Fruit fly (Drosophila melanogaster) whole organism, wandering third instar larva: ENCODE data around the gene CG5708.

Experiments
- Abd-B ChIP-seq: fragments of >200 bp; optimal IDR thresholded peaks from 2 replicates; lab custom pipeline; 2017; ENCODE audit warnings: missing biosample characterization, missing genetic modification characterization
- CG32264 ChIP-seq: fragments of 200-800 bp; sonication (Bioruptor generic); optimal IDR thresholded peaks from 2 replicates; lab custom pipeline; 2016; ENCODE audit warnings: missing biosample characterization, missing genetic modification characterization
- CG9705 ChIP-seq: fragments of 200-800 bp; sonication (Bioruptor generic); optimal IDR thresholded peaks from 2 replicates; lab custom pipeline; 2018; ENCODE audit warnings: missing biosample characterization, mild to moderate bottlenecking, missing genetic modification characterization
- CrebA ChIP-seq: fragments of 200-800 bp; sonication (Bioruptor generic); optimal IDR thresholded peaks from 2 replicates; lab custom pipeline; 2016; ENCODE audit warnings: missing biosample characterization, mild to moderate bottlenecking, missing genetic modification characterization, borderline replicate concordance
- Dfd ChIP-seq: fragments of >200 bp; optimal IDR thresholded peaks from 2 replicates; lab custom pipeline; 2017; ENCODE audit warnings: missing biosample characterization, missing genetic modification characterization
- Dif ChIP-seq: fragments of 200-275, 200-300 bp; sonication (Bioruptor generic); optimal IDR thresholded peaks from 2 replicates; lab custom pipeline; 2018; ENCODE audit warnings: missing biosample characterization, missing genetic modification characterization; ENCODE audit not compliant: partially characterized antibody
- GATAd ChIP-seq: sonication (Bioruptor generic); optimal IDR thresholded peaks from 2 replicates; lab custom pipeline; 2016; ENCODE audit warnings: missing biosample characterization, missing genetic modification characterization
- HLH106 ChIP-seq: fragments of 200-800 bp; optimal IDR thresholded peaks from 3 replicates; lab custom pipeline; 2019; ENCODE audit warnings: missing biosample characterization, mild to moderate bottlenecking, missing genetic modification characterization, moderate library complexity
- Hnf4 ChIP-seq: fragments of 200-800 bp; sonication (Bioruptor generic); optimal IDR thresholded peaks from 2 replicates; lab custom pipeline; 2016; ENCODE audit warnings: missing biosample characterization, mild to moderate bottlenecking, missing genetic modification characterization
- Hr78 ChIP-seq: fragments of >200 bp; optimal IDR thresholded peaks from 2 replicates; lab custom pipeline; 2017; ENCODE audit warnings: missing biosample characterization, missing genetic modification characterization
- Hr83 ChIP-seq: fragments of 200-300 bp; sonication (Bioruptor generic); optimal IDR thresholded peaks from 2 replicates; lab custom pipeline; 2016; ENCODE audit warnings: missing biosample characterization, mild to moderate bottlenecking, missing genetic modification characterization, moderate library complexity; ENCODE audit not compliant: poor library complexity, severe bottlenecking
- Jra ChIP-seq: sonication (Bioruptor generic); optimal IDR thresholded peaks from 2 replicates; lab custom pipeline; 2016; ENCODE audit warnings: missing biosample characterization, missing genetic modification characterization
- Mio ChIP-seq: sonication (Bioruptor generic); optimal IDR thresholded peaks from 2 replicates; lab custom pipeline; 2016; ENCODE audit warnings: missing biosample characterization, missing genetic modification characterization
- Myc ChIP-seq: fragments of >200 bp; optimal IDR thresholded peaks from 2 replicates; lab custom pipeline; 2017
- N ChIP-seq: fragments of >200 bp; optimal IDR thresholded peaks from 2 replicates; lab custom pipeline; 2018; ENCODE audit warnings: missing biosample characterization, missing external identifiers, missing genetic modification characterization
- OdsH ChIP-seq: fragments of 200-800 bp; sonication (Bioruptor generic); optimal IDR thresholded peaks from 2 replicates; lab custom pipeline; 2016; ENCODE audit warnings: missing biosample characterization, mild to moderate bottlenecking, missing genetic modification characterization
- Rel ChIP-seq, 2 experiments: fragments of 200-800 bp; sonication (Bioruptor generic) in 1 of 2; optimal IDR thresholded peaks; 2 replicates in 1 of 2; 3 replicates in 1 of 2; lab custom pipeline; 2016 to 2019; ENCODE audit warnings: mild to moderate bottlenecking in 2 of 2, missing biosample characterization in 2 of 2, missing genetic modification characterization in 2 of 2, moderate library complexity in 1 of 2
- Sp1 ChIP-seq: fragments of 200-800 bp; sonication (Bioruptor generic); optimal IDR thresholded peaks from 3 replicates; lab custom pipeline; 2019; ENCODE audit warnings: missing biosample characterization, mild to moderate bottlenecking, missing genetic modification characterization, moderate library complexity
- Vsx2 ChIP-seq: fragments of 200-300, 225-300 bp; sonication (Bioruptor generic); optimal IDR thresholded peaks from 2 replicates; lab custom pipeline; 2018; ENCODE audit warnings: missing biosample characterization, missing genetic modification characterization; ENCODE audit not compliant: partially characterized antibody
- br ChIP-seq: fragments of 200-800 bp; sonication (Bioruptor generic); optimal IDR thresholded peaks from 2 replicates; lab custom pipeline; 2016; ENCODE audit warnings: missing biosample characterization, missing genetic modification characterization
- brk ChIP-seq: fragments of 200-800 bp; sonication (Bioruptor generic); optimal IDR thresholded peaks from 2 replicates; lab custom pipeline; 2016; ENCODE audit warnings: missing biosample characterization, mild to moderate bottlenecking, missing genetic modification characterization
- dl ChIP-seq, 2 experiments: fragments of 175-275, 200-275 bp in 1 of 2; fragments of 200-275 bp in 1 of 2; sonication (Bioruptor generic); optimal IDR thresholded peaks; lab custom pipeline; 2018; ENCODE audit warnings: mild to moderate bottlenecking in 2 of 2, missing biosample characterization in 2 of 2, missing genetic modification characterization in 2 of 2, moderate library complexity in 2 of 2; ENCODE audit not compliant: partially characterized antibody in 2 of 2, insufficient read depth in 1 of 2
- dmrt93B ChIP-seq: fragments of 200-800 bp; sonication (Bioruptor generic); optimal IDR thresholded peaks from 2 replicates; lab custom pipeline; 2018; ENCODE audit warnings: missing biosample characterization, mild to moderate bottlenecking, missing genetic modification characterization
- dsf ChIP-seq: sonication (Bioruptor generic); optimal IDR thresholded peaks from 2 replicates; lab custom pipeline; 2016; ENCODE audit warnings: missing biosample characterization, missing genetic modification characterization, borderline replicate concordance
- ey ChIP-seq: fragments of 200-800 bp; sonication (Bioruptor generic); optimal IDR thresholded peaks from 2 replicates; lab custom pipeline; 2016; ENCODE audit warnings: missing biosample characterization, missing genetic modification characterization
- foxo ChIP-seq, 2 experiments: fragments of 200-800 bp; sonication (Bioruptor generic); optimal IDR thresholded peaks; 2 replicates in 1 of 2; 3 replicates in 1 of 2; lab custom pipeline; 2016 to 2017; ENCODE audit warnings: missing biosample characterization in 2 of 2, missing genetic modification characterization in 2 of 2
- fru ChIP-seq: fragments of 200-800 bp; sonication (Bioruptor generic); optimal IDR thresholded peaks from 3 replicates; lab custom pipeline; 2016; ENCODE audit warnings: missing biosample characterization, mild to moderate bottlenecking, missing genetic modification characterization
- h ChIP-seq: fragments of 200-800 bp; sonication (Bioruptor generic); optimal IDR thresholded peaks from 3 replicates; lab custom pipeline; 2016; ENCODE audit warnings: missing biosample characterization, mild to moderate bottlenecking, missing genetic modification characterization
- jim ChIP-seq: fragments of 175-275, 200-325 bp; sonication (Bioruptor generic); optimal IDR thresholded peaks from 2 replicates; lab custom pipeline; 2016; ENCODE audit warnings: missing biosample characterization, mild to moderate bottlenecking, missing genetic modification characterization
- lola ChIP-seq: fragments of >200 bp; optimal IDR thresholded peaks from 2 replicates; lab custom pipeline; 2017; ENCODE audit warnings: missing biosample characterization, missing genetic modification characterization
- pan ChIP-seq: fragments of >200 bp; optimal IDR thresholded peaks from 2 replicates; lab custom pipeline; 2017
- psq ChIP-seq: fragments of 200-800 bp; sonication (Bioruptor generic); optimal IDR thresholded peaks from 3 replicates; lab custom pipeline; 2017; ENCODE audit warnings: missing biosample characterization, mild to moderate bottlenecking, missing genetic modification characterization, moderate library complexity
- rgr ChIP-seq: fragments of 200-800 bp; sonication (Bioruptor generic); optimal IDR thresholded peaks from 3 replicates; lab custom pipeline; 2016; ENCODE audit warnings: missing biosample characterization, mild to moderate bottlenecking, missing genetic modification characterization
- sage ChIP-seq: fragments of 200-800 bp; sonication (Bioruptor generic); optimal IDR thresholded peaks from 2 replicates; lab custom pipeline; 2016; ENCODE audit warnings: missing biosample characterization, mild to moderate bottlenecking, missing genetic modification characterization
- sv ChIP-seq: fragments of 200-800 bp; sonication (Bioruptor generic); optimal IDR thresholded peaks from 3 replicates; lab custom pipeline; 2016; ENCODE audit warnings: missing biosample characterization, missing genetic modification characterization
- tai ChIP-seq: sonication (Bioruptor generic); optimal IDR thresholded peaks from 2 replicates; lab custom pipeline; 2016; ENCODE audit warnings: missing biosample characterization, missing genetic modification characterization
- usp ChIP-seq: fragments of >200 bp; optimal IDR thresholded peaks from 2 replicates; lab custom pipeline; 2017; ENCODE audit warnings: missing biosample characterization, missing genetic modification characterization
- woc ChIP-seq: sonication (Bioruptor generic); optimal IDR thresholded peaks from 2 replicates; lab custom pipeline; 2016; ENCODE audit warnings: missing biosample characterization, mild to moderate bottlenecking, missing genetic modification characterization

Gene CG5708

DNA sequence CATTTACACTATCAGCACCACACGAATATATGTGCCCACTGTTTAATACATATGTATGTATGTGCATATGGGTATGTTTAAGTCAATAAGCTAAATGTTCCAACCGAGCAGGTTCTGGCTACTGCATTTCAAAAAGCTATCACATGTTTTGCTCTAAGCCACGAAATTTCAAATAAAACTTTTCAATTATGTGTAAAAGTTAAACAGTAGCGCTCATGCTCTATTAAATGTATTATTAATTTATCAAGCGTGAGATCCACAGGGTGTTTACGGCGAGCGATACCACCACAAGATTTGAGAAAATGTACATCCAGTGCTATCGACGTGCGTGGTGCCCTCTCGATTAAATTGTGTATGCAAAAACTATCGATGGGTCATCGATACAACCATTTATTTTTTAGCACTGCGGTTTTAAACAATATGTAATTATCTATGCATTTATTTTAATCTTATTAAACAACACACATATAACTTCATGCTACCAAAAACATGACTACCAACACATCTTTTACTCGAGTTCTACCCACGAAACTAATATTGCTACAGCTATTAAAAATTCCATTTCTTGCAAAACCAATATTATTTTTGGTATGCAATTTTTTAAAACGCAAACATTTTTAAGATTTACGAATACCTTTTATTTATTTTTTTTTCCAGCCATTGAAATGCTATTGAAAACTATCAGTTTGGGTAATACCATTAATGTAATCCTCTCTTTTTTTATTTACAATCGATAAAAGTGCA is 34.3 kb upstream of the CG5708 start, which contains the start of gene Pten:
TSS of gene Pten (minus strand) at position 300 of the 744 bp plus-strand sequence.
- no peak for TF ChIP-seq br (GFP tag; lab: Kevin White, UChicago)
- no peak for TF ChIP-seq Myc
- peak; percentile 53 for TF ChIP-seq woc (GFP tag; lab: Kevin White, UChicago)
- TF ChIP-seq Hnf4 (GFP tag; lab: Kevin White, UChicago) = no peak
- TF ChIP-seq Sp1 (GFP tag; lab: Kevin White, UChicago) = no peak
- TF ChIP-seq OdsH = no peak
- TF ChIP-seq Dfd (GFP tag; lab: Kevin White, UChicago) = no peak
- TF ChIP-seq Abd-B (GFP tag; lab: Kevin White, UChicago) = no peak
- peak; percentile 65 for TF ChIP-seq Hr83
- TF ChIP-seq Jra (GFP tag; lab: Kevin White, UChicago) = peak; percentile 41
- TF ChIP-seq HLH106 (tag; lab: Kevin White, UChicago) = no peak
- no peak for TF ChIP-seq pan (lab: Kevin White, UChicago)
- peak; percentile 59 for TF ChIP-seq sv (GFP tag; lab: Kevin White, UChicago)
- TF ChIP-seq psq = peak; percentile 36
- no peak for TF ChIP-seq h (GFP tag; lab: Kevin White, UChicago)
- no peak for TF ChIP-seq dmrt93B (GFP tag; lab: Kevin White, UChicago)
- TF ChIP-seq Mio (GFP tag; lab: Kevin White, UChicago) = no peak
- no peak for TF ChIP-seq foxo (GFP tag; optimal IDR thresholded peaks at IDR 0.05; lab: Kevin White, UChicago)
- no peak for TF ChIP-seq tai
- peak; percentile 99 for TF ChIP-seq Vsx2 (GFP tag; lab: Kevin White, UChicago)
- peak; percentile 16 for TF ChIP-seq brk (GFP tag; lab: Kevin White, UChicago)
- no peak for TF ChIP-seq sage (GFP tag; lab: Kevin White, UChicago)
- peak; percentile 2 for TF ChIP-seq dsf
- no peak for TF ChIP-seq usp (GFP tag; lab: Kevin White, UChicago)
- peak; percentile 30 for TF ChIP-seq ey (GFP tag; lab: Kevin White, UChicago)
- no peak for TF ChIP-seq CrebA (GFP tag; lab: Kevin White, UChicago)
- no peak for TF ChIP-seq CG32264 (GFP tag; lab: Kevin White, UChicago)
- TF ChIP-seq Dif (GFP tag; lab: Kevin White, UChicago) = peak; percentile 99
- TF ChIP-seq N (GFP tag; lab: Kevin White, UChicago) = no peak
- TF ChIP-seq rgr (GFP tag; lab: Kevin White, UChicago) = no peak
- no peak for TF ChIP-seq Rel (GFP tag; optimal IDR thresholded peaks at IDR 0.05; lab: Kevin White, UChicago)
- TF ChIP-seq Rel (tag; optimal IDR thresholded peaks at IDR 0.05; lab: Kevin White, UChicago) = no peak
- TF ChIP-seq jim (GFP tag; lab: Kevin White, UChicago) = no peak
- TF ChIP-seq lola = no peak
- TF ChIP-seq Hr78 (GFP tag; lab: Kevin White, UChicago) = no peak
- TF ChIP-seq dl (GFP tag; optimal IDR thresholded peaks at IDR 0.05; lab: Kevin White, UChicago; ENCODE audit: insufficient read depth in 1 of 2, partially characterized antibody in 2 of 2) = peak; percentile 59 to 88
- TF ChIP-seq CG9705 = peak; percentile 24
- no peak for TF ChIP-seq GATAd (GFP tag; lab: Kevin White, UChicago)
- TF ChIP-seq fru (GFP tag; lab: Kevin White, UChicago) = no peak

DNA sequence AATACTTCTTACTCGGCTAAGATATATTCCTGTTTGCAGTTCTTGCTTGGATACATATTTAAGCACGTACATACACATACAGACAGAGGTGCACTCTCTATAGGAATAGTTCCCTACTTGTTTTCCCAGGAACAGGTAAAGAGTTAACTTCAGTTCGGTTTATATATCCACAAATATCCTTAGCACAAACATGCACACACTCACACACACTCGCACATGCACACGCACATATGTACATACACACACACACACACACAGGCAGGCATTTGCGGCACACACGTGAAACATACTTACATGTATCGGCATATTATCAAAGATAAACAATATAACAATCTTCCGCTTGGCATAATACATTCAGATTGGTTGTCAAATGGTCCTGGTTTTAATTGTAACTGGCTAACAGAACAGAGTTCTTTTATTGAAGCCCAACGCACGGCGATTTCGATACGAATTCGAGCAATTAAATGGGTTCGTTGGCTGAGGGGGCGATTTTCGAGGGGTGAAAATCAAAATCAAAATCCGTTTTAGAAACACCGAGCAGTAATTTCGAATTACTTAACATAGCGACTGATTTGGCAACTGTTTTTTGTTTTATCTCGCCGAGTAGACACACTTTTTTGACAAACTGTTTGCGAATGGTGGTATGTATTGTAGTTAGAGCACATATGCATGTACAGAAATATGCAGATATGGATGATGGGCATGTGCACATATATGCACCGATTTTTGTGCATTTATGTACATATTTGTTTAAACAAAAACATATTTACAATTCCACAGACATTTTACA is 33.5 kb upstream of the CG5708 start:
- TF ChIP-seq Hnf4 (GFP tag; lab: Kevin White, UChicago) = no peak
- TF ChIP-seq Myc = no peak
- no peak for TF ChIP-seq CrebA (GFP tag; lab: Kevin White, UChicago)
- TF ChIP-seq Rel (GFP tag; optimal IDR thresholded peaks at IDR 0.05; lab: Kevin White, UChicago) = no peak
- TF ChIP-seq Rel (tag; optimal IDR thresholded peaks at IDR 0.05; lab: Kevin White, UChicago) = no peak
- TF ChIP-seq ey (GFP tag; lab: Kevin White, UChicago) = peak; percentile 9
- TF ChIP-seq N (GFP tag; lab: Kevin White, UChicago) = peak; percentile 52
- no peak for TF ChIP-seq foxo (GFP tag; optimal IDR thresholded peaks at IDR 0.05; lab: Kevin White, UChicago)
- TF ChIP-seq sv (GFP tag; lab: Kevin White, UChicago) = no peak
- TF ChIP-seq Dfd (GFP tag; lab: Kevin White, UChicago) = peak; percentile 93
- TF ChIP-seq GATAd (GFP tag; lab: Kevin White, UChicago) = no peak
- no peak for TF ChIP-seq jim (GFP tag; lab: Kevin White, UChicago)
- no peak for TF ChIP-seq CG9705
- no peak for TF ChIP-seq CG32264 (GFP tag; lab: Kevin White, UChicago)
- TF ChIP-seq, all 38 proteins: peak for 3
